Worm (Caenorhabditis elegans) whole organism, L1 larva: ENCODE measurements around the gene Y11D7A.5.

ENCODE experiments used
- elt-3 ChIP-seq, 6 experiments: fragments of 150-350 bp in 1 of 6; sonication (generic microtip); optimal IDR thresholded peaks; 2 replicates each; lab custom pipeline; 2017 to 2018; ENCODE audit warnings: missing biosample characterization in 6 of 6, missing genetic modification characterization in 6 of 6, inconsistent platforms in 1 of 6
- jun-1 ChIP-seq: fragments of 150-350 bp; optimal IDR thresholded peaks from 2 replicates; lab custom pipeline; 2014; ENCODE audit warnings: missing biosample characterization, missing genetic modification reagents, missing genetic modification characterization
- mdl-1 ChIP-seq, 2 experiments: fragments of 150-350 bp; optimal IDR thresholded peaks; 2 replicates each; lab custom pipeline; 2014 to 2017; ENCODE audit warnings: missing biosample characterization in 2 of 2, missing genetic modification characterization in 2 of 2, inconsistent platforms in 1 of 2
- nhr-11 ChIP-seq: fragments of 150-350 bp; optimal IDR thresholded peaks from 2 replicates; lab custom pipeline; 2014; ENCODE audit warnings: missing biosample characterization, missing genetic modification characterization
- nhr-28 ChIP-seq: fragments of 150-350 bp; optimal IDR thresholded peaks from 2 replicates; lab custom pipeline; 2014; ENCODE audit warnings: missing biosample characterization, missing genetic modification characterization
- nhr-76 ChIP-seq: sonication (generic microtip); optimal IDR thresholded peaks from 2 replicates; lab custom pipeline; 2017; ENCODE audit warnings: missing biosample characterization, missing genetic modification characterization
- pax-3 ChIP-seq: fragments of 200-800 bp; sonication (Bioruptor generic); optimal IDR thresholded peaks from 2 replicates; lab custom pipeline; 2018; ENCODE audit warnings: mild to moderate bottlenecking, missing genetic modification characterization, moderate library complexity, missing compliant biosample characterization
- rnt-1 ChIP-seq: sonication (generic microtip); optimal IDR thresholded peaks from 2 replicates; lab custom pipeline; 2016; ENCODE audit warnings: mild to moderate bottlenecking, missing genetic modification characterization, moderate library complexity, missing compliant biosample characterization
- skn-1 ChIP-seq: fragments of 150-350 bp; optimal IDR thresholded peaks from 2 replicates; lab custom pipeline; 2014; ENCODE audit warnings: missing biosample characterization, missing genetic modification characterization
- xbp-1 ChIP-seq: sonication (generic microtip); optimal IDR thresholded peaks from 2 replicates; lab custom pipeline; 2016; ENCODE audit warnings: missing genetic modification characterization, missing compliant biosample characterization
- ztf-11 ChIP-seq, 2 experiments: sonication (generic microtip); optimal IDR thresholded peaks; 2 replicates each; lab custom pipeline; 2016 to 2017; ENCODE audit warnings: missing genetic modification characterization in 2 of 2, missing biosample characterization in 1 of 2, missing compliant biosample characterization in 1 of 2

- no peak for TF ChIP-seq skn-1 (tag; lab: Kevin White, UChicago)
- TF ChIP-seq mdl-1 (tag; optimal IDR thresholded peaks at IDR 0.05; lab: Kevin White, UChicago) = no peak
- TF ChIP-seq nhr-76 (tag; lab: Kevin White, UChicago) = no peak
- TF ChIP-seq rnt-1 (tag; lab: Kevin White, UChicago) = no peak
- no peak for TF ChIP-seq ztf-11 (tag; optimal IDR thresholded peaks at IDR 0.05; lab: Kevin White, UChicago)
- TF ChIP-seq elt-3 (tag; optimal IDR thresholded peaks at IDR 0.05; lab: Kevin White, UChicago) = no peak
- no peak for TF ChIP-seq nhr-28 (tag; lab: Kevin White, UChicago)
- TF ChIP-seq xbp-1 = no peak
- TF ChIP-seq jun-1 (tag; lab: Kevin White, UChicago) = no peak
- no peak for TF ChIP-seq nhr-11
- no peak for TF ChIP-seq pax-3 (tag; lab: Kevin White, UChicago)
These were observed 5.8 kb upstream of the Y11D7A.5 start, which contains the start of gene Y11D7A.8 for ce11 chrIV:9251079-9251478.
